Worm (Caenorhabditis elegans) whole organism, young adult: ENCODE data around the gene ZK1067.3.

ENCODE experiments used
- C17E4.6 ChIP-seq: fragments of 200-800 bp; sonication (Bioruptor generic); IDR thresholded peaks from 2 replicates; pipeline ENCODE4 v1.3.6; 2022; ENCODE audit warnings: missing genetic modification reagents, missing genetic modification characterization, missing compliant biosample characterization
- Y95B8A.8 ChIP-seq: fragments of 200-800 bp; sonication (Bioruptor generic); IDR thresholded peaks from 2 replicates; pipeline ENCODE4 v1.3.6; 2022; ENCODE audit warnings: missing genetic modification reagents, missing genetic modification characterization, missing compliant biosample characterization
- ceh-91 ChIP-seq: fragments of 200-800 bp; sonication (Bioruptor generic); IDR thresholded peaks from 2 replicates; pipeline ENCODE4 v1.3.6; 2022; ENCODE audit warnings: missing genetic modification reagents, missing genetic modification characterization, missing compliant biosample characterization
- dpl-1 ChIP-seq: fragments of 150-350 bp; optimal IDR thresholded peaks from 2 replicates; lab custom pipeline; 2014; ENCODE audit warnings: missing biosample characterization, missing genetic modification reagents, missing genetic modification characterization
- egl-18 ChIP-seq: fragments of 200-800 bp; sonication (Bioruptor generic); IDR thresholded peaks from 2 replicates; pipeline ENCODE4 v1.3.6; 2022; ENCODE audit warnings: missing genetic modification reagents, missing genetic modification characterization, missing compliant biosample characterization
- ekl-4 ChIP-seq: fragments of 200-800 bp; sonication (Bioruptor generic); IDR thresholded peaks from 2 replicates; pipeline ENCODE4 v1.3.6; 2022; ENCODE audit warnings: missing genetic modification reagents, missing genetic modification characterization, missing compliant biosample characterization
- hsf-1 ChIP-seq: fragments of 200-800 bp; sonication (Bioruptor generic); IDR thresholded peaks from 2 replicates; pipeline ENCODE4 v1.3.6; 2022; ENCODE audit warnings: missing genetic modification reagents, missing genetic modification characterization, missing compliant biosample characterization
- lin-54 ChIP-seq: fragments of 200-800 bp; sonication (Bioruptor generic); optimal IDR thresholded peaks from 2 replicates; lab custom pipeline; 2018; ENCODE audit warnings: mild to moderate bottlenecking, missing genetic modification characterization, missing compliant biosample characterization
- lsy-27 ChIP-seq: sonication (generic microtip); optimal IDR thresholded peaks from 2 replicates; lab custom pipeline; 2017; ENCODE audit warnings: missing genetic modification characterization, mild to moderate bottlenecking, missing compliant biosample characterization, antibody characterized with exemption, missing genotype, borderline replicate concordance; ENCODE audit not compliant: insufficient read depth
- mcd-1 ChIP-seq: fragments of 200-800 bp; sonication (Bioruptor generic); IDR thresholded peaks from 2 replicates; pipeline ENCODE4 v1.3.6; 2022; ENCODE audit warnings: missing genetic modification reagents, missing genetic modification characterization, missing compliant biosample characterization
- mxl-1 ChIP-seq: sonication (generic microtip); optimal IDR thresholded peaks from 2 replicates; lab custom pipeline; 2016; ENCODE audit warnings: missing genetic modification characterization, missing compliant biosample characterization
- tbp1 ChIP-seq: fragments of 200-800 bp; sonication (Bioruptor generic); optimal IDR thresholded peaks from 2 replicates; lab custom pipeline; 2018; ENCODE audit warnings: mild to moderate bottlenecking, missing genetic modification characterization, missing compliant biosample characterization
- tbx-9 ChIP-seq: sonication (generic microtip); optimal IDR thresholded peaks from 2 replicates; lab custom pipeline; 2016; ENCODE audit warnings: borderline replicate concordance, missing genetic modification characterization, inconsistent platforms, missing compliant biosample characterization

DNA sequence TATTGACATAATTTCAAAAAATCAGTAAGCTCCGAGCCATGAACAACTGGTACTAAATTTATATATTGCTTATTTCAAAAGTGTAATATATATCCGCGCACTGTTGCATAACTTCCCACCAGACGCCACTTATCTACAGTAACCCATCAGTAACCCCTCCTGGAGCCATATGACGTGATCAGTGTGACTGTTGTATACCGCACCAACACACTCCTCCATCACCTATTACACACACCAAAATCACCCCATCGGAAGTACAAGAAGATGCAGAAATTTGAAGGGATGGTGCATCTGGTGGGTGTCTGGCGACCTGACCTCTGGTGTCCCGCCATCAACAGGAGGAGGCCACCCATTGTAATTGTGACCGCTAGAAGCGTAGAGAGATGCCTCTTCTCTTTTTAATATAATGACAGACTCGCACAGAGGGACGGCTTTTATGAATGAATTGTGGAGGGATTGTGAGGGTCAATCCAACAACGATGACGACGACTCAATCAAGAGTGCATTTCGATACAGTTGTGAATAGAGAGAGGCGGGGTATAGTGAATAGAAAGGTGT lies 39.9 kb downstream of the ZK1067.3 start:
- TF ChIP-seq Y95B8A.8 (GFP tag; lab: Robert Waterston, UW) (no peak), tbp1 (GFP tag; lab: Kevin White, UChicago) (no peak), tbx-9 (tag; lab: Kevin White, UChicago) (no peak), mcd-1 (GFP tag; lab: Robert Waterston, UW) (no peak), ekl-4 (GFP tag; lab: Robert Waterston, UW) (no peak), lsy-27 (tag; lab: Kevin White, UChicago) (no peak), ceh-91 (no peak), dpl-1 (GFP tag; lab: Kevin White, UChicago) (no peak), lin-54 (no peak), C17E4.6 (no peak), mxl-1 (tag; lab: Kevin White, UChicago) (no peak), hsf-1 (GFP tag; lab: Robert Waterston, UW) (no peak), egl-18 (GFP tag; lab: Robert Waterston, UW) (no peak)
